Fruit fly (Drosophila melanogaster) whole organism, prepupa: ENCODE measurements around the gene Mp.

ENCODE experiments used
- Blimp-1 ChIP-seq: fragments of 200-800 bp; sonication (Bioruptor generic); optimal IDR thresholded peaks from 3 replicates; lab custom pipeline; 2017; ENCODE audit warnings: missing biosample characterization, missing genetic modification characterization, mild to moderate bottlenecking, moderate library complexity, missing genetic modification reagents
- CG10631 ChIP-seq: fragments of 200-800 bp; sonication (Bioruptor generic); optimal IDR thresholded peaks from 2 replicates; lab custom pipeline; 2016; ENCODE audit warnings: missing biosample characterization, missing genetic modification characterization
- CG11294 ChIP-seq: fragments of 200-800 bp; sonication (Bioruptor generic); IDR thresholded peaks from 2 replicates; pipeline ENCODE4 v1.3.6; 2022; ENCODE audit warnings: missing biosample characterization, missing genetic modification characterization
- CG11762 ChIP-seq: fragments of 200-800 bp; sonication (Bioruptor generic); optimal IDR thresholded peaks from 3 replicates; lab custom pipeline; 2016; ENCODE audit warnings: missing biosample characterization, missing genetic modification characterization; ENCODE audit not compliant: insufficient read depth
- CG1621 ChIP-seq: fragments of 200-800 bp; sonication (Bioruptor generic); optimal IDR thresholded peaks from 3 replicates; lab custom pipeline; 2018; ENCODE audit warnings: missing biosample characterization, mild to moderate bottlenecking, missing genetic modification characterization
- CG16779 ChIP-seq: fragments of 200-800 bp; sonication (Bioruptor generic); optimal IDR thresholded peaks from 3 replicates; lab custom pipeline; 2017; ENCODE audit warnings: missing biosample characterization, mild to moderate bottlenecking, missing genetic modification characterization
- CG3032 ChIP-seq: fragments of 200-800 bp; optimal IDR thresholded peaks from 2 replicates; lab custom pipeline; 2019; ENCODE audit warnings: missing biosample characterization, mild to moderate bottlenecking, missing genetic modification characterization, moderate library complexity
- CG31627 ChIP-seq: fragments of 200-800 bp; sonication (Bioruptor generic); optimal IDR thresholded peaks from 3 replicates; lab custom pipeline; 2016; ENCODE audit warnings: missing biosample characterization, missing genetic modification characterization
- CG32006 ChIP-seq: fragments of 200-800 bp; sonication (Bioruptor generic); optimal IDR thresholded peaks from 3 replicates; lab custom pipeline; 2017; ENCODE audit warnings: missing biosample characterization, mild to moderate bottlenecking, missing genetic modification characterization
- CG34406 ChIP-seq: fragments of 200-800 bp; sonication (Bioruptor generic); optimal IDR thresholded peaks from 3 replicates; lab custom pipeline; 2016; ENCODE audit warnings: missing biosample characterization, missing genetic modification characterization
- CG3919 ChIP-seq: fragments of 200-800 bp; sonication (Bioruptor generic); optimal IDR thresholded peaks from 3 replicates; lab custom pipeline; 2016; ENCODE audit warnings: missing biosample characterization, missing genetic modification characterization
- CG4318 ChIP-seq: fragments of 200-800 bp; sonication (Bioruptor generic); optimal IDR thresholded peaks from 3 replicates; lab custom pipeline; 2017; ENCODE audit warnings: missing biosample characterization, mild to moderate bottlenecking, missing genetic modification characterization
- CG6163 ChIP-seq: fragments of 200-800 bp; sonication (Bioruptor generic); IDR thresholded peaks from 3 replicates; pipeline ENCODE4 v1.3.6; 2022; ENCODE audit warnings: missing biosample characterization, missing genetic modification characterization
- CG6276 ChIP-seq: fragments of 200-800 bp; sonication (Bioruptor generic); optimal IDR thresholded peaks from 2 replicates; lab custom pipeline; 2017; ENCODE audit warnings: missing biosample characterization, mild to moderate bottlenecking, missing genetic modification characterization
- CG6792 ChIP-seq: fragments of 200-800 bp; sonication (Bioruptor generic); optimal IDR thresholded peaks from 3 replicates; lab custom pipeline; 2016; ENCODE audit warnings: missing biosample characterization, missing genetic modification characterization
- CG6808 ChIP-seq: fragments of 200-800 bp; sonication (Bioruptor generic); optimal IDR thresholded peaks from 3 replicates; lab custom pipeline; 2017; ENCODE audit warnings: missing biosample characterization, missing genetic modification characterization, mild to moderate bottlenecking, moderate library complexity, missing genetic modification reagents
- CG7368 ChIP-seq: fragments of 200-800 bp; sonication (Bioruptor generic); optimal IDR thresholded peaks from 3 replicates; lab custom pipeline; 2016; ENCODE audit warnings: missing biosample characterization, missing genetic modification characterization
- CG8119 ChIP-seq: fragments of 200-800 bp; sonication (Bioruptor generic); IDR thresholded peaks from 3 replicates; pipeline ENCODE4 v1.3.6; 2022; ENCODE audit warnings: missing biosample characterization, missing genetic modification characterization
- CG8319 ChIP-seq: fragments of 200-800 bp; sonication (Bioruptor generic); optimal IDR thresholded peaks from 3 replicates; lab custom pipeline; 2016; ENCODE audit warnings: missing biosample characterization, missing genetic modification characterization
- CG9139 ChIP-seq: fragments of 200-800 bp; sonication (Bioruptor generic); optimal IDR thresholded peaks from 3 replicates; lab custom pipeline; 2017; ENCODE audit warnings: missing biosample characterization, mild to moderate bottlenecking, missing genetic modification characterization
- Eip75B ChIP-seq: fragments of 200-800 bp; sonication (Bioruptor generic); optimal IDR thresholded peaks from 3 replicates; lab custom pipeline; 2016; ENCODE audit warnings: missing biosample characterization, missing genetic modification characterization
- Eip78C ChIP-seq: fragments of 200-800 bp; sonication (Bioruptor generic); peaks from one replicate; lab custom pipeline; 2016; ENCODE audit warnings: missing biosample characterization, missing genetic modification characterization
- Gug ChIP-seq: fragments of 200-800 bp; sonication (Bioruptor generic); IDR thresholded peaks from 2 replicates; pipeline ENCODE4 v1.3.6; 2022; ENCODE audit warnings: missing biosample characterization, missing genetic modification characterization
- Hr39 ChIP-seq: fragments of 200-800 bp; sonication (Bioruptor generic); optimal IDR thresholded peaks from 2 replicates; lab custom pipeline; 2016; ENCODE audit warnings: missing biosample characterization, missing genetic modification characterization
- Lpt ChIP-seq: fragments of 200-800 bp; sonication (Bioruptor generic); optimal IDR thresholded peaks from 3 replicates; lab custom pipeline; 2016; ENCODE audit warnings: missing biosample characterization, missing genetic modification characterization
- Met ChIP-seq: fragments of 200-800 bp; sonication (Bioruptor generic); optimal IDR thresholded peaks from 3 replicates; lab custom pipeline; 2016; ENCODE audit warnings: missing biosample characterization, missing genetic modification characterization
- OdsH ChIP-seq: fragments of 200-800 bp; sonication (Bioruptor generic); optimal IDR thresholded peaks from 3 replicates; lab custom pipeline; 2016; ENCODE audit warnings: missing biosample characterization, missing genetic modification characterization
- Smox ChIP-seq: fragments of 200-800 bp; sonication (Bioruptor generic); optimal IDR thresholded peaks from 3 replicates; lab custom pipeline; 2016; ENCODE audit warnings: missing biosample characterization, missing genetic modification characterization
- Sox102F ChIP-seq: fragments of 200-800 bp; sonication (Bioruptor generic); optimal IDR thresholded peaks from 2 replicates; lab custom pipeline; 2016; ENCODE audit warnings: missing biosample characterization, mild to moderate bottlenecking, missing genetic modification characterization
- Sox15 ChIP-seq: fragments of 200-800 bp; sonication (Bioruptor generic); optimal IDR thresholded peaks from 3 replicates; lab custom pipeline; 2016; ENCODE audit warnings: missing biosample characterization, missing genetic modification characterization
- achi ChIP-seq: fragments of 200-800 bp; sonication (Bioruptor generic); optimal IDR thresholded peaks from 3 replicates; lab custom pipeline; 2016; ENCODE audit warnings: missing biosample characterization, missing genetic modification characterization
- acj6 ChIP-seq: fragments of 200-800 bp; sonication (Bioruptor generic); optimal IDR thresholded peaks from 3 replicates; lab custom pipeline; 2016; ENCODE audit warnings: missing biosample characterization, missing genetic modification characterization
- dsx ChIP-seq: fragments of 200-800 bp; optimal IDR thresholded peaks from 3 replicates; lab custom pipeline; 2019; ENCODE audit warnings: missing biosample characterization, mild to moderate bottlenecking, missing genetic modification characterization, moderate library complexity; ENCODE audit not compliant: poor library complexity, severe bottlenecking
- eg ChIP-seq: fragments of 200-800 bp; sonication (Bioruptor generic); IDR thresholded peaks from 3 replicates; pipeline ENCODE4 v1.3.6; 2022; ENCODE audit warnings: missing biosample characterization, missing genetic modification characterization
- esn ChIP-seq: fragments of 200-800 bp; sonication (Bioruptor generic); optimal IDR thresholded peaks from 2 replicates; lab custom pipeline; 2016; ENCODE audit warnings: missing biosample characterization, mild to moderate bottlenecking, missing genetic modification characterization, moderate library complexity
- fd59A ChIP-seq: fragments of 200-800 bp; sonication (Bioruptor generic); optimal IDR thresholded peaks from 2 replicates; lab custom pipeline; 2017; ENCODE audit warnings: missing biosample characterization, mild to moderate bottlenecking, missing genetic modification characterization, missing genetic modification reagents
- fkh ChIP-seq: fragments of 200-800 bp; sonication (Bioruptor generic); optimal IDR thresholded peaks from 3 replicates; lab custom pipeline; 2017; ENCODE audit warnings: missing biosample characterization, mild to moderate bottlenecking, missing genetic modification characterization, moderate library complexity
- lz ChIP-seq: fragments of 200-800 bp; sonication (Bioruptor generic); optimal IDR thresholded peaks from 3 replicates; lab custom pipeline; 2016; ENCODE audit warnings: missing biosample characterization, missing genetic modification characterization
- net ChIP-seq: fragments of 200-800 bp; sonication (Bioruptor generic); optimal IDR thresholded peaks from 3 replicates; lab custom pipeline; 2016; ENCODE audit warnings: missing biosample characterization, missing genetic modification characterization
- pdm3 ChIP-seq: fragments of 200-800 bp; sonication (Bioruptor generic); optimal IDR thresholded peaks from 3 replicates; lab custom pipeline; 2016; ENCODE audit warnings: missing biosample characterization, missing genetic modification characterization
- salr ChIP-seq, 2 experiments: fragments of 200-800 bp; sonication (Bioruptor generic); optimal IDR thresholded peaks; 3 replicates each; lab custom pipeline; 2016 to 2018; ENCODE audit warnings: missing biosample characterization in 2 of 2, missing genetic modification characterization in 2 of 2, mild to moderate bottlenecking in 1 of 2
- spab ChIP-seq: fragments of 200-800 bp; sonication (Bioruptor generic); optimal IDR thresholded peaks from 2 replicates; lab custom pipeline; 2017; ENCODE audit warnings: missing biosample characterization, mild to moderate bottlenecking, missing genetic modification characterization, missing genetic modification reagents
- svp ChIP-seq: fragments of 200-800 bp; sonication (Bioruptor generic); peaks from one replicate; lab custom pipeline; 2016; ENCODE audit warnings: missing biosample characterization, missing genetic modification characterization
- topi ChIP-seq: fragments of 200-800 bp; sonication (Bioruptor generic); optimal IDR thresholded peaks from 3 replicates; lab custom pipeline; 2016; ENCODE audit warnings: missing biosample characterization, missing genetic modification characterization
- vri ChIP-seq: fragments of 200-800 bp; sonication (Bioruptor generic); optimal IDR thresholded peaks from 3 replicates; lab custom pipeline; 2016; ENCODE audit warnings: missing biosample characterization, mild to moderate bottlenecking, missing genetic modification characterization

The Mp gene

DNA sequence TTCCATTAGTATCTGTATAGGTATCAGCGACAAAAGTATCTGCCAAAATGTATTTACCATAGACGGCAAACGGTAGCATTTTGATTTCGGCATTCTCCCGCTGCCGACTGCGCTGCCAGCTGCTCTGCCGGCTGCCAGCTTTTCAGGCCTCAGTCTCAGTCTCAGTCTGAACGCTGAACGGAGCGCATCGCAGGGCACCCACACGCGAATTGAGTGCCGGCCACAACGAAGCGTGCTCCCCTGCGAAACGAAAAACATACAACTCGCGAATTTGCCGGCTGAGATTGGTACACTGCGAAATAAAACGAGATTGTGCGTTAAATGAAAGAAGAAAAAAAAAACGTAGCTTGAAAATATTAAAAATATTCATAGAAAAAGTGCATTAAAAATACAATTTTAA lies at the start of gene Mp:
Gene Mp (plus strand): TSS at position 152 of the 400 bp plus-strand sequence.
- TF ChIP-seq fkh (no peak), Lpt (GFP tag; lab: Kevin White, UChicago) (no peak), Eip78C (GFP tag; lab: Kevin White, UChicago) (peak; percentile 61), achi (GFP tag; lab: Kevin White, UChicago) (no peak), Eip75B (GFP tag; lab: Kevin White, UChicago) (no peak), CG7368 (GFP tag; lab: Kevin White, UChicago) (no peak), CG34406 (GFP tag; lab: Kevin White, UChicago) (no peak), acj6 (no peak), CG11762 (GFP tag; lab: Kevin White, UChicago) (no peak), CG8119 (no peak), Gug (GFP tag; lab: Robert Waterston, UW) (peak; percentile 11; the same call in 1 of the 2 replicates), Smox (GFP tag; lab: Kevin White, UChicago) (no peak), CG8319 (GFP tag; lab: Kevin White, UChicago) (no peak), CG3032 (tag; lab: Kevin White, UChicago) (no peak), CG16779 (tag; lab: Kevin White, UChicago) (no peak), CG11294 (GFP tag; lab: Robert Waterston, UW) (0 out of 2 replicates have a peak, but pooled peaks have one; percentile 21), CG31627 (GFP tag; lab: Kevin White, UChicago) (no peak), esn (peak; percentile 18), svp (GFP tag; lab: Kevin White, UChicago) (no peak), CG6163 (GFP tag; lab: Robert Waterston, UW) (peak; percentile 35; the same call in 1 of the 3 replicates), Hr39 (GFP tag; lab: Kevin White, UChicago) (peak; percentile 13), spab (GFP tag; lab: Kevin White, UChicago) (no peak), Met (GFP tag; lab: Kevin White, UChicago) (no peak), eg (GFP tag; lab: Robert Waterston, UW) (0 out of 3 replicates have a peak, but pooled peaks have one; percentile 12), CG3919 (GFP tag; lab: Kevin White, UChicago) (peak; percentile 11), CG32006 (peak; percentile 22), Sox102F (no peak), CG10631 (no peak), net (peak; percentile 17), CG4318 (no peak), OdsH (GFP tag; lab: Kevin White, UChicago) (peak; percentile 22), CG9139 (no peak), CG6792 (GFP tag; lab: Kevin White, UChicago) (no peak), fd59A (GFP tag; lab: Kevin White, UChicago) (no peak), topi (GFP tag; lab: Kevin White, UChicago) (peak; percentile 11), Sox15 (GFP tag; lab: Kevin White, UChicago) (no peak)

DNA sequence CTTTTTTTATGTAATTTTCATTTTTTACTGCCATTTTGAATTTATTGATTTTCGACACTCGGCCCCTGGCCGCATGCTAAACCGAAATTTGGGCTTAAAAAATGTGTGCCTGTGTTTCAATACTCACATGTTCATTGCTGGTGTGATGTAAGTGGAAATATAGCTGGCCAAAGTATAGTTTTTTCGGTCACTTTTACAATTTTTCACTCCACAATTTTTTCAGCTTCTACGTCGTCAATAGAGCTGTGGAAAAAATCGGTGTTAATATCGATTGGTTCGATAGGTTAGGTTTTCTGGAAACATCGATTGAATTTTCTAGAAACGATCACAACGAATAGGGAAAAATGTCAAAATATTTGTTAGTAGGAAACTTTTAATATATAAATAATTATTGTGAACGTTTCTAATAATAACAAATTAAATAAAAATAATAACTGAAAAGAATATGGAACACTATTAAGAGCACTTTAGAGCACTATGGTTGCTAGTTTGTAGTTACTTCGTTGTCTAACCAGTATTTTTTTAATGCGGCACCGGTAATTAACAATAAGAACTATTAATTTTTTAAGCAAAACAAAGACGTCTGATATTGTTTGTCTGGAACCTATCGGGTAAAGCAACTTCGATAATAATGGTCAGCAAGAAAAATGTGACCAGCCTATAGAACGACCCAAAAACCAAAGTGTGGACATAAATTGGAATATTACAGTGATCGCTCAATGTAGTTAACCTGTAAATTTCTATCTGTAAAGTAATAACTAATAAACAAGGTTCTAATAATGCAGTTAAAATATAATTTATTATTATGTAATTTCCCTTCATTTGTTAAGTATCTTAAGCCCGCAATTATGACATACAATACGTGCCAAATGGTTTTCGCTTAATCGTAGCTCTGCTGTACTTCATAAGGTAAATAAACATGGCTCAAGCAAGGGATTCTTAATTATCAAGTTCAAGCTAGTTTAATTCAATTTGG lies 43.1 kb upstream of the Mp start, which contains the start of the genes CG10077 and CG9948:
Gene CG10077 (minus strand): TSS at position 651 of the 976 bp plus-strand sequence.
Gene CG9948 (plus strand): TSS at position 738 of the 976 bp plus-strand sequence.
- TF ChIP-seq pdm3 = peak; percentile 90
- peak; percentile 90 for TF ChIP-seq lz
- TF ChIP-seq CG9139 = peak; percentile 69
- TF ChIP-seq vri = peak; percentile 80
- TF ChIP-seq CG6808 (GFP tag; lab: Kevin White, UChicago) = peak; percentile 84
- TF ChIP-seq dsx (GFP tag; lab: Kevin White, UChicago) = peak; percentile 85
- TF ChIP-seq Blimp-1 (GFP tag; lab: Kevin White, UChicago) = peak; percentile 67
- TF ChIP-seq CG6276 (GFP tag; lab: Kevin White, UChicago) = no peak
- TF ChIP-seq Eip78C (GFP tag; lab: Kevin White, UChicago) = peak; percentile 98
- peak; percentile 79 for TF ChIP-seq Sox15 (GFP tag; lab: Kevin White, UChicago)
- TF ChIP-seq acj6 = peak; percentile 93
- TF ChIP-seq CG3919 (GFP tag; lab: Kevin White, UChicago) = peak; percentile 91
- peak; percentile 87 for TF ChIP-seq CG1621 (tag; lab: Kevin White, UChicago)
- TF ChIP-seq CG7368 (GFP tag; lab: Kevin White, UChicago) = peak; percentile 82
- peak; percentile 90 for TF ChIP-seq Met (GFP tag; lab: Kevin White, UChicago)
- peak; percentile 87 for TF ChIP-seq CG10631
- TF ChIP-seq CG31627 (GFP tag; lab: Kevin White, UChicago) = peak; percentile 88
- TF ChIP-seq eg (GFP tag; lab: Robert Waterston, UW) = peak; percentile 95
- TF ChIP-seq salr (GFP tag; optimal IDR thresholded peaks at IDR 0.05; lab: Kevin White, UChicago) = peak in 1 of 2 experiments; percentile 74
- peak; percentile 83 for TF ChIP-seq Hr39 (GFP tag; lab: Kevin White, UChicago)
- TF ChIP-seq net = peak; percentile 85
- peak; percentile 93 for TF ChIP-seq fkh
- peak; percentile 90 for TF ChIP-seq achi (GFP tag; lab: Kevin White, UChicago)
- peak; percentile 94 for TF ChIP-seq svp (GFP tag; lab: Kevin White, UChicago)
- peak; percentile 89 for TF ChIP-seq Smox (GFP tag; lab: Kevin White, UChicago)
- no peak for TF ChIP-seq CG4318
- peak; percentile 83 for TF ChIP-seq CG11762 (GFP tag; lab: Kevin White, UChicago)
- peak; percentile 90 for TF ChIP-seq Sox102F
